Fruit fly (Drosophila melanogaster): ENCODE measurements around the gene CG15814.

DNA sequence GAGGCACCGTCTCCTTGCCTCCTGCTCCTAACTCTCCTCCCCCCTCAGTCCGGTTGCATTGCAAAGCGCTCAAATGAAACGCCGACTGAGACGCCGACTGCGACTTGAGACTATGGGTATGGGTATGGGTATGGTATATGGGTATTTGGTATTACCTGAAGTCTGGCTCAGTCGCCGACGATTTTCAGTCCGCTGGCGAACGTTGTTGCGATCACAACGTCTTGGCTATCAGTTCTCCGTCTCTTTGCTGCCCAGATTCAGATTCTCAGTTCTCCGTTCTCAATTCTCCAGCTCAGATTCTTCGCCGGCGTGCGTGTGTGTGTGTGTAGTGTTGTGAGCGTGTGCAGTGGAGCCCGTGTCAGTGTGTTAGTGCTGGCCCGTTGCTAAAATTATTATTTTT lies 19.5 kb downstream of the CG15814 start, which contains the start of gene CG6398:
- TF ChIP-seq CG8478 (optimal IDR thresholded peaks at IDR 0.05) (no peak), CTCF (optimal IDR thresholded peaks at IDR 0.05) (no peak)
